Fruit fly (Drosophila melanogaster) whole organism, prepupa: ENCODE data around the gene CG2901.

ENCODE experiments used
- Blimp-1 ChIP-seq: fragments of 200-800 bp; sonication (Bioruptor generic); optimal IDR thresholded peaks from 3 replicates; lab custom pipeline; 2017; ENCODE audit warnings: missing biosample characterization, missing genetic modification characterization, mild to moderate bottlenecking, moderate library complexity, missing genetic modification reagents
- CG10669 ChIP-seq: fragments of 200-800 bp; sonication (Bioruptor generic); optimal IDR thresholded peaks from 3 replicates; lab custom pipeline; 2018; ENCODE audit warnings: missing biosample characterization, mild to moderate bottlenecking, missing genetic modification characterization, moderate library complexity
- CG11294 ChIP-seq: fragments of 200-800 bp; sonication (Bioruptor generic); IDR thresholded peaks from 2 replicates; pipeline ENCODE4 v1.3.6; 2022; ENCODE audit warnings: missing biosample characterization, missing genetic modification characterization
- CG11762 ChIP-seq: fragments of 200-800 bp; sonication (Bioruptor generic); optimal IDR thresholded peaks from 3 replicates; lab custom pipeline; 2016; ENCODE audit warnings: missing biosample characterization, missing genetic modification characterization; ENCODE audit not compliant: insufficient read depth
- CG11902 ChIP-seq: fragments of 200-800 bp; sonication (Bioruptor generic); optimal IDR thresholded peaks from 3 replicates; lab custom pipeline; 2016; ENCODE audit warnings: missing biosample characterization, missing genetic modification characterization
- CG15336 ChIP-seq: fragments of 200-800 bp; sonication (Bioruptor generic); IDR thresholded peaks from 2 replicates; pipeline ENCODE4 v1.3.6; 2022; ENCODE audit warnings: missing biosample characterization, missing genetic modification characterization
- CG1621 ChIP-seq: fragments of 200-800 bp; sonication (Bioruptor generic); optimal IDR thresholded peaks from 3 replicates; lab custom pipeline; 2018; ENCODE audit warnings: missing biosample characterization, mild to moderate bottlenecking, missing genetic modification characterization
- CG16779 ChIP-seq: fragments of 200-800 bp; sonication (Bioruptor generic); optimal IDR thresholded peaks from 3 replicates; lab custom pipeline; 2017; ENCODE audit warnings: missing biosample characterization, mild to moderate bottlenecking, missing genetic modification characterization
- CG3032 ChIP-seq: fragments of 200-800 bp; optimal IDR thresholded peaks from 2 replicates; lab custom pipeline; 2019; ENCODE audit warnings: missing biosample characterization, mild to moderate bottlenecking, missing genetic modification characterization, moderate library complexity
- CG32006 ChIP-seq: fragments of 200-800 bp; sonication (Bioruptor generic); optimal IDR thresholded peaks from 3 replicates; lab custom pipeline; 2017; ENCODE audit warnings: missing biosample characterization, mild to moderate bottlenecking, missing genetic modification characterization
- CG34406 ChIP-seq: fragments of 200-800 bp; sonication (Bioruptor generic); optimal IDR thresholded peaks from 3 replicates; lab custom pipeline; 2016; ENCODE audit warnings: missing biosample characterization, missing genetic modification characterization
- CG3919 ChIP-seq: fragments of 200-800 bp; sonication (Bioruptor generic); optimal IDR thresholded peaks from 3 replicates; lab custom pipeline; 2016; ENCODE audit warnings: missing biosample characterization, missing genetic modification characterization
- CG4318 ChIP-seq: fragments of 200-800 bp; sonication (Bioruptor generic); optimal IDR thresholded peaks from 3 replicates; lab custom pipeline; 2017; ENCODE audit warnings: missing biosample characterization, mild to moderate bottlenecking, missing genetic modification characterization
- CG6163 ChIP-seq: fragments of 200-800 bp; sonication (Bioruptor generic); IDR thresholded peaks from 3 replicates; pipeline ENCODE4 v1.3.6; 2022; ENCODE audit warnings: missing biosample characterization, missing genetic modification characterization
- CG6276 ChIP-seq: fragments of 200-800 bp; sonication (Bioruptor generic); optimal IDR thresholded peaks from 2 replicates; lab custom pipeline; 2017; ENCODE audit warnings: missing biosample characterization, mild to moderate bottlenecking, missing genetic modification characterization
- CG6792 ChIP-seq: fragments of 200-800 bp; sonication (Bioruptor generic); optimal IDR thresholded peaks from 3 replicates; lab custom pipeline; 2016; ENCODE audit warnings: missing biosample characterization, missing genetic modification characterization
- CG6808 ChIP-seq: fragments of 200-800 bp; sonication (Bioruptor generic); optimal IDR thresholded peaks from 3 replicates; lab custom pipeline; 2017; ENCODE audit warnings: missing biosample characterization, missing genetic modification characterization, mild to moderate bottlenecking, moderate library complexity, missing genetic modification reagents
- CG6854 ChIP-seq: fragments of 200-800 bp; sonication (Bioruptor generic); optimal IDR thresholded peaks from 2 replicates; lab custom pipeline; 2017; ENCODE audit warnings: missing biosample characterization, mild to moderate bottlenecking, missing genetic modification characterization
- CG7368 ChIP-seq: fragments of 200-800 bp; sonication (Bioruptor generic); optimal IDR thresholded peaks from 3 replicates; lab custom pipeline; 2016; ENCODE audit warnings: missing biosample characterization, missing genetic modification characterization
- CG8632 ChIP-seq: fragments of 200-800 bp; sonication (Bioruptor generic); optimal IDR thresholded peaks from 3 replicates; lab custom pipeline; 2016; ENCODE audit warnings: missing biosample characterization, missing genetic modification characterization
- CG9139 ChIP-seq: fragments of 200-800 bp; sonication (Bioruptor generic); optimal IDR thresholded peaks from 3 replicates; lab custom pipeline; 2017; ENCODE audit warnings: missing biosample characterization, mild to moderate bottlenecking, missing genetic modification characterization
- Eip75B ChIP-seq: fragments of 200-800 bp; sonication (Bioruptor generic); optimal IDR thresholded peaks from 3 replicates; lab custom pipeline; 2016; ENCODE audit warnings: missing biosample characterization, missing genetic modification characterization
- Eip78C ChIP-seq: fragments of 200-800 bp; sonication (Bioruptor generic); peaks from one replicate; lab custom pipeline; 2016; ENCODE audit warnings: missing biosample characterization, missing genetic modification characterization
- Eip93F ChIP-seq: fragments of 200-800 bp; sonication (Bioruptor generic); optimal IDR thresholded peaks from 2 replicates; lab custom pipeline; 2016; ENCODE audit warnings: missing biosample characterization, mild to moderate bottlenecking, missing genetic modification characterization
- Ets96B ChIP-seq: fragments of 200-800 bp; optimal IDR thresholded peaks from 2 replicates; lab custom pipeline; 2019; ENCODE audit warnings: missing biosample characterization, mild to moderate bottlenecking, missing genetic modification characterization, moderate library complexity
- Gug ChIP-seq: fragments of 200-800 bp; sonication (Bioruptor generic); IDR thresholded peaks from 2 replicates; pipeline ENCODE4 v1.3.6; 2022; ENCODE audit warnings: missing biosample characterization, missing genetic modification characterization
- Hr39 ChIP-seq: fragments of 200-800 bp; sonication (Bioruptor generic); optimal IDR thresholded peaks from 2 replicates; lab custom pipeline; 2016; ENCODE audit warnings: missing biosample characterization, missing genetic modification characterization
- Hr4 ChIP-seq: fragments of 200-800 bp; sonication (Bioruptor generic); optimal IDR thresholded peaks from 3 replicates; lab custom pipeline; 2016; ENCODE audit warnings: missing biosample characterization, missing genetic modification characterization
- Lpt ChIP-seq: fragments of 200-800 bp; sonication (Bioruptor generic); optimal IDR thresholded peaks from 3 replicates; lab custom pipeline; 2016; ENCODE audit warnings: missing biosample characterization, missing genetic modification characterization
- Met ChIP-seq: fragments of 200-800 bp; sonication (Bioruptor generic); optimal IDR thresholded peaks from 3 replicates; lab custom pipeline; 2016; ENCODE audit warnings: missing biosample characterization, missing genetic modification characterization
- OdsH ChIP-seq: fragments of 200-800 bp; sonication (Bioruptor generic); optimal IDR thresholded peaks from 3 replicates; lab custom pipeline; 2016; ENCODE audit warnings: missing biosample characterization, missing genetic modification characterization
- Smox ChIP-seq: fragments of 200-800 bp; sonication (Bioruptor generic); optimal IDR thresholded peaks from 3 replicates; lab custom pipeline; 2016; ENCODE audit warnings: missing biosample characterization, missing genetic modification characterization
- Sox102F ChIP-seq: fragments of 200-800 bp; sonication (Bioruptor generic); optimal IDR thresholded peaks from 2 replicates; lab custom pipeline; 2016; ENCODE audit warnings: missing biosample characterization, mild to moderate bottlenecking, missing genetic modification characterization
- Sox14 ChIP-seq: fragments of 200-800 bp; sonication (Bioruptor generic); optimal IDR thresholded peaks from 3 replicates; lab custom pipeline; 2016; ENCODE audit warnings: missing biosample characterization, missing genetic modification characterization
- Sox15 ChIP-seq: fragments of 200-800 bp; sonication (Bioruptor generic); optimal IDR thresholded peaks from 3 replicates; lab custom pipeline; 2016; ENCODE audit warnings: missing biosample characterization, missing genetic modification characterization
- achi ChIP-seq: fragments of 200-800 bp; sonication (Bioruptor generic); optimal IDR thresholded peaks from 3 replicates; lab custom pipeline; 2016; ENCODE audit warnings: missing biosample characterization, missing genetic modification characterization
- acj6 ChIP-seq: fragments of 200-800 bp; sonication (Bioruptor generic); optimal IDR thresholded peaks from 3 replicates; lab custom pipeline; 2016; ENCODE audit warnings: missing biosample characterization, missing genetic modification characterization
- cyc ChIP-seq: fragments of 200-800 bp; sonication (Bioruptor generic); optimal IDR thresholded peaks from 3 replicates; lab custom pipeline; 2016; ENCODE audit warnings: missing biosample characterization, missing genetic modification characterization
- dac ChIP-seq: fragments of 200-800 bp; sonication (Bioruptor generic); optimal IDR thresholded peaks from 2 replicates; lab custom pipeline; 2017; ENCODE audit warnings: missing biosample characterization, mild to moderate bottlenecking, missing genetic modification characterization
- dsx ChIP-seq: fragments of 200-800 bp; optimal IDR thresholded peaks from 3 replicates; lab custom pipeline; 2019; ENCODE audit warnings: missing biosample characterization, mild to moderate bottlenecking, missing genetic modification characterization, moderate library complexity; ENCODE audit not compliant: poor library complexity, severe bottlenecking
- eg ChIP-seq: fragments of 200-800 bp; sonication (Bioruptor generic); IDR thresholded peaks from 3 replicates; pipeline ENCODE4 v1.3.6; 2022; ENCODE audit warnings: missing biosample characterization, missing genetic modification characterization
- esn ChIP-seq: fragments of 200-800 bp; sonication (Bioruptor generic); optimal IDR thresholded peaks from 2 replicates; lab custom pipeline; 2016; ENCODE audit warnings: missing biosample characterization, mild to moderate bottlenecking, missing genetic modification characterization, moderate library complexity
- fd59A ChIP-seq: fragments of 200-800 bp; sonication (Bioruptor generic); optimal IDR thresholded peaks from 2 replicates; lab custom pipeline; 2017; ENCODE audit warnings: missing biosample characterization, mild to moderate bottlenecking, missing genetic modification characterization, missing genetic modification reagents
- fkh ChIP-seq: fragments of 200-800 bp; sonication (Bioruptor generic); optimal IDR thresholded peaks from 3 replicates; lab custom pipeline; 2017; ENCODE audit warnings: missing biosample characterization, mild to moderate bottlenecking, missing genetic modification characterization, moderate library complexity
- lz ChIP-seq: fragments of 200-800 bp; sonication (Bioruptor generic); optimal IDR thresholded peaks from 3 replicates; lab custom pipeline; 2016; ENCODE audit warnings: missing biosample characterization, missing genetic modification characterization
- pdm3 ChIP-seq: fragments of 200-800 bp; sonication (Bioruptor generic); optimal IDR thresholded peaks from 3 replicates; lab custom pipeline; 2016; ENCODE audit warnings: missing biosample characterization, missing genetic modification characterization
- salr ChIP-seq, 2 experiments: fragments of 200-800 bp; sonication (Bioruptor generic); optimal IDR thresholded peaks; 3 replicates each; lab custom pipeline; 2016 to 2018; ENCODE audit warnings: missing biosample characterization in 2 of 2, missing genetic modification characterization in 2 of 2, mild to moderate bottlenecking in 1 of 2
- spab ChIP-seq: fragments of 200-800 bp; sonication (Bioruptor generic); optimal IDR thresholded peaks from 2 replicates; lab custom pipeline; 2017; ENCODE audit warnings: missing biosample characterization, mild to moderate bottlenecking, missing genetic modification characterization, missing genetic modification reagents
- svp ChIP-seq: fragments of 200-800 bp; sonication (Bioruptor generic); peaks from one replicate; lab custom pipeline; 2016; ENCODE audit warnings: missing biosample characterization, missing genetic modification characterization
- topi ChIP-seq: fragments of 200-800 bp; sonication (Bioruptor generic); optimal IDR thresholded peaks from 3 replicates; lab custom pipeline; 2016; ENCODE audit warnings: missing biosample characterization, missing genetic modification characterization

The CG2901 gene

DNA sequence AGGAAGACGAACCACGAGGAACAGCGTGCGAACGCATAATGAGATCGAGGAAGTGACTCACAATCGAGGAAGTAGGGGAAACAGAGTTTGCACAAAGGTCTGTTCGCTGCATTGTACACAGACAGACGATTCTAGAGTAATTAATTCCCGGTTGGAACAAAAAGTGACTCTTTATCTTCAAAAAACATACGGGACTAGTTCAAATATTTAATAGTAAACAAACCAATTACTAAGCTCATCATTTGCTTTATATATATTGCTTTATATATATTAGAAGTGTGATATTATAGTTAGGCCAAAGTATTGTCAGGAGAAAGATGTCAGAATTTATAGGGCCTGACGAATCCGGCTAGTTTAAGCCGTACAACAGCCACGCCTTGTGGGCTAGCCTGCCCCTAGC lies at the start of gene CG2901:
Gene CG2901, plus strand, starts transcription at position 301 of the 400 bp plus-strand sequence.
- TF ChIP-seq CG6808 (no peak), fkh (GFP tag; lab: Kevin White, UChicago) (no peak)
- TF ChIP-seq, all 60 proteins: peak for 0

DNA sequence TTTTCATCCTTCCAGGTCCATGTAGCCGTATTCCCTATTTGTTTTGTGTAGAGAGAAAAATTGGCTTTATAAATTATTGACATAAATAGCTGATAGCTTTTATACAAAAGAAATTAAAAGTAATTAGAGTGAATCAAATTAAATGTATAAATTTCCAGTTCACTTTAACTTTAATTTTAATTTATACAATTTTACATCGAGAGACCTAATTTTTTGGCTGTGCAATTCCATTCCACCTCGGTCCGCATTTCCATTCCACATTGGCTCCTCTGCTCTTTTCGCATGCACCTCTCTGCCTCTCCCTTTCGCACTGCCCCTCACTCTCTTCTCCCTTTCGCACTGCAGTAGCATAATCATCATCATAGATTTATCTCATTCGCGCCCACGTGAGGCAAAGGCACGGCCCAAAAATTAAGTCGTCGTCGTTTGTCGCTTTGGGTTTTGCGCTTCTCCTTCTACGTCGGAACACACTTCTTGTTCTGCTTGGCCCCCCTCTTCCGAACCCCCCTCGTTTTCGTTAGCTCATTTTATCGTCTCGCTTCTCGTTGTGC lies 49.0 kb upstream of the CG2901 start:
- TF ChIP-seq Gug (GFP tag; lab: Robert Waterston, UW) (peak; percentile 50), CG32006 (GFP tag; lab: Kevin White, UChicago) (peak; percentile 52), CG34406 (GFP tag; lab: Kevin White, UChicago) (no peak), CG1621 (tag; lab: Kevin White, UChicago) (no peak), pdm3 (GFP tag; lab: Kevin White, UChicago) (peak; percentile 46), Eip93F (GFP tag; lab: Kevin White, UChicago) (no peak), CG8632 (GFP tag; lab: Kevin White, UChicago) (no peak), CG6854 (GFP tag; lab: Kevin White, UChicago) (no peak), CG6792 (GFP tag; lab: Kevin White, UChicago) (peak; percentile 11), OdsH (peak; percentile 33), salr (GFP tag; optimal IDR thresholded peaks at IDR 0.05; lab: Kevin White, UChicago) (no peak), topi (GFP tag; lab: Kevin White, UChicago) (peak; percentile 29), CG15336 (peak; percentile 64), Hr4 (GFP tag; lab: Kevin White, UChicago) (peak; percentile 42), Eip78C (GFP tag; lab: Kevin White, UChicago) (peak; percentile 78), CG6163 (GFP tag; lab: Robert Waterston, UW) (peak; percentile 58), svp (peak; percentile 76), CG9139 (GFP tag; lab: Kevin White, UChicago) (no peak), Sox102F (GFP tag; lab: Kevin White, UChicago) (no peak), CG10669 (peak; percentile 42), esn (GFP tag; lab: Kevin White, UChicago) (peak; percentile 53), eg (no peak), acj6 (GFP tag; lab: Kevin White, UChicago) (peak; percentile 43), Sox15 (GFP tag; lab: Kevin White, UChicago) (no peak), Smox (peak; percentile 38), achi (GFP tag; lab: Kevin White, UChicago) (peak; percentile 21), Eip75B (GFP tag; lab: Kevin White, UChicago) (peak; percentile 45), Blimp-1 (GFP tag; lab: Kevin White, UChicago) (peak; percentile 9), dac (GFP tag; lab: Kevin White, UChicago) (no peak), dsx (GFP tag; lab: Kevin White, UChicago) (peak; percentile 33), Sox14 (GFP tag; lab: Kevin White, UChicago) (peak; percentile 11), CG3919 (GFP tag; lab: Kevin White, UChicago) (peak; percentile 55), Met (GFP tag; lab: Kevin White, UChicago) (peak; percentile 52), lz (GFP tag; lab: Kevin White, UChicago) (peak; percentile 16), CG7368 (peak; percentile 36), Lpt (GFP tag; lab: Kevin White, UChicago) (peak; percentile 51), CG11902 (no peak), Ets96B (tag; lab: Kevin White, UChicago) (peak; percentile 53), cyc (no peak), CG6276 (GFP tag; lab: Kevin White, UChicago) (no peak), CG16779 (no peak), CG4318 (GFP tag; lab: Kevin White, UChicago) (no peak), spab (no peak), CG11294 (GFP tag; lab: Robert Waterston, UW) (0 out of 2 replicates have a peak, but pooled peaks have one; percentile 36), Hr39 (GFP tag; lab: Kevin White, UChicago) (peak; percentile 6), CG3032 (tag; lab: Kevin White, UChicago) (peak; percentile 41), fkh (GFP tag; lab: Kevin White, UChicago) (no peak), fd59A (GFP tag; lab: Kevin White, UChicago) (no peak), CG11762 (GFP tag; lab: Kevin White, UChicago) (no peak)
